Fruit fly (Drosophila melanogaster): ENCODE measurements around the gene Mrp4.

Mrp4 gene

DNA sequence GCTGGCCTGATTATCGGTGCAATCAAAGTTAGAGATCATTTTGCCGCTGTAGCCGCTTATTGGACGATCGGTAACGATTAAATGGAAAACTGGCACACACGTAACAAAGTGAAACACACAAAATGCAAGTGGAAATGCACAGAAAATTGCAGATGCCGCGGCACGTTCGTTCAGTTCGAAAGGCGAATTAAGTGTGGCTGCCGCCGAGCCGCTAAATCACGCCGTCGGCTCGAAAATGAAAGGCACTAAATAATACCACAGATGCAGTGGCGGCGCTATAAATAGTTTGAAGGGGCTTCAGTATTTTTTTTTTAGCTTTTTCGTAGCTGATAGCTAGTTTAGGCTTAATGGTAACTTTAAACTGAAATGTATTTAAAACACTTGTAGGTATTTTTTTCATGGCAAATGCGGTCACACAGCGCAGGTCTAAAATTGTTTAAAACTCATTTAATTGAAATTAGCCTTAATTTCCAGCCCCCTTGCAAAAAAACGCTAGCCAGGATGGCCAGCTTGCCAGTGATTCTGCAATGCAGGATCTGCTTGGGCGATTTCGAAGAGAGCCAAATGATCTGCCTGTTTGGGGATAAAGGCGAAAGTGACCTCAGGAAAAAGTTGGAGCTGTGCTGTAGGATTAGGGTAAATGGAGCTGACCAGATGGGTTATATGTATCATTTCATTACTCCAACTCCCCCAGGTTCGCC lies 50.8 kb downstream of the Mrp4 start, which contains the start of the genes Jupiter and CG14710 (continued):
- TF ChIP-seq CG8359 (GFP tag; optimal IDR thresholded peaks at IDR 0.05; ENCODE audit: borderline replicate concordance) (no peak), gce (GFP tag; IDR thresholded peaks at IDR 0.05) (0 out of 3 replicates have a peak, but pooled peaks have one; percentile 41), CG12071 (GFP tag; optimal IDR thresholded peaks at IDR 0.05) (no peak), CG2889 (GFP tag; IDR thresholded peaks at IDR 0.05) (peak; percentile 63; the same call in 2 of the 3 replicates), Antp (GFP tag; optimal IDR thresholded peaks at IDR 0.05) (peak; percentile 90), gfzf (GFP tag; optimal IDR thresholded peaks at IDR 0.05) (peak; percentile 100), CG14965 (GFP tag; optimal IDR thresholded peaks at IDR 0.05; ENCODE audit: borderline replicate concordance) (no peak), gcm (GFP tag; optimal IDR thresholded peaks at IDR 0.05) (no peak), CG6254 (GFP tag; optimal IDR thresholded peaks at IDR 0.05) (no peak), Atf-2 (GFP tag; optimal IDR thresholded peaks at IDR 0.05) (peak; percentile 42), NK7.1 (GFP tag; optimal IDR thresholded peaks at IDR 0.05) (peak; percentile 32), CG3995 (GFP tag; optimal IDR thresholded peaks at IDR 0.05) (peak; percentile 20), CG12299 (tag; optimal IDR thresholded peaks at IDR 0.05) (peak; percentile 57), CG14050 (GFP tag; IDR thresholded peaks at IDR 0.05) (no peak; the same call in 2 of the 3 replicates), CG8290 (GFP tag; optimal IDR thresholded peaks at IDR 0.05) (peak; percentile 68), CG8290 (tag; optimal IDR thresholded peaks at IDR 0.05) (peak in 1 of 2 experiments; percentile 70), Nf-YB (GFP tag; optimal IDR thresholded peaks at IDR 0.05) (peak; percentile 38), CG9817 (tag; optimal IDR thresholded peaks at IDR 0.05) (peak; percentile 68), CG1233 (GFP tag; optimal IDR thresholded peaks at IDR 0.05) (no peak), p53 (GFP tag; optimal IDR thresholded peaks at IDR 0.05) (peak; percentile 77), CG9215 (GFP tag; IDR thresholded peaks at IDR 0.05) (peak; percentile 63), chinmo (GFP tag; IDR thresholded peaks at IDR 0.05; ENCODE audit: partially characterized antibody) (peak; percentile 73; the same call in 1 of the 4 replicates), CG10959 (GFP tag; IDR thresholded peaks at IDR 0.05) (0 out of 2 replicates have a peak, but pooled peaks have one; percentile 18), gcm2 (GFP tag; optimal IDR thresholded peaks at IDR 0.05) (no peak), row (GFP tag; IDR thresholded peaks at IDR 0.05) (peak; percentile 89), CG10565 (GFP tag; optimal IDR thresholded peaks at IDR 0.05) (no peak), CG12391 (tag; optimal IDR thresholded peaks at IDR 0.05) (peak; percentile 80), Lhr (GFP tag; optimal IDR thresholded peaks at IDR 0.05) (peak; percentile 95), fd96Cb (tag; optimal IDR thresholded peaks at IDR 0.05) (peak; percentile 14), ara (GFP tag; IDR thresholded peaks at IDR 0.05) (no peak), Lim3 (GFP tag; IDR thresholded peaks at IDR 0.05) (no peak), CG9609 (GFP tag; optimal IDR thresholded peaks at IDR 0.05) (peak; percentile 77), Hr51 (GFP tag; optimal IDR thresholded peaks at IDR 0.05) (peak; percentile 23 to 69), aop (GFP tag; IDR thresholded peaks at IDR 0.05) (0 out of 2 replicates have a peak, but pooled peaks have one; percentile 27), Hr39 (optimal IDR thresholded peaks at IDR 0.05) (no peak), Mes4 (GFP tag; optimal IDR thresholded peaks at IDR 0.05) (peak; percentile 61), CG12219 (GFP tag; optimal IDR thresholded peaks at IDR 0.05) (no peak), CG10543 (GFP tag; optimal IDR thresholded peaks at IDR 0.05) (peak; percentile 61), tna (GFP tag; IDR thresholded peaks at IDR 0.05; ENCODE audit: partially characterized antibody) (no peak), CG7839 (tag; optimal IDR thresholded peaks at IDR 0.05) (peak; percentile 55), org-1 (GFP tag; optimal IDR thresholded peaks at IDR 0.05) (no peak), sqz (GFP tag; optimal IDR thresholded peaks at IDR 0.05) (no peak), CG30431 (GFP tag; optimal IDR thresholded peaks at IDR 0.05) (no peak), CG8944 (GFP tag; optimal IDR thresholded peaks at IDR 0.05) (peak; percentile 86), CG17361 (GFP tag; IDR thresholded peaks at IDR 0.05) (peak; percentile 39; the same call in 1 of the 3 replicates), Fer1 (GFP tag; optimal IDR thresholded peaks at IDR 0.05) (peak; percentile 64), Deaf1 (tag; optimal IDR thresholded peaks at IDR 0.05) (peak; percentile 32), CG3838 (GFP tag; optimal IDR thresholded peaks at IDR 0.05) (peak; percentile 21), Fer2 (tag; optimal IDR thresholded peaks at IDR 0.05) (peak; percentile 41)
